Worm (Caenorhabditis elegans) whole organism, L4 larva: ENCODE measurements around the gene C04A2.15.

ENCODE experiments used
- D1046.2 ChIP-seq: fragments of 200-800 bp; sonication (Bioruptor generic); IDR thresholded peaks from 2 replicates; pipeline ENCODE4 v1.3.6; 2022; ENCODE audit warnings: missing genetic modification characterization, missing compliant biosample characterization
- F26F4.8 ChIP-seq: fragments of 200-800 bp; sonication (Bioruptor generic); conservative IDR thresholded peaks from 2 replicates; pipeline ENCODE4 v1.3.6; 2022; ENCODE audit warnings: missing genetic modification characterization, missing compliant biosample characterization
- F37D6.2 ChIP-seq: sonication (generic microtip); optimal IDR thresholded peaks from 2 replicates; lab custom pipeline; 2016; ENCODE audit warnings: mild to moderate bottlenecking, missing genetic modification characterization, missing compliant biosample characterization
- F49E8.2 ChIP-seq: sonication (generic microtip); optimal IDR thresholded peaks from 2 replicates; lab custom pipeline; 2016; ENCODE audit warnings: missing compliant biosample characterization, mild to moderate bottlenecking, missing genetic modification characterization, borderline replicate concordance
- T20F7.1 ChIP-seq: fragments of 200-800 bp; sonication (Bioruptor generic); optimal IDR thresholded peaks from 2 replicates; lab custom pipeline; 2018; ENCODE audit warnings: mild to moderate bottlenecking, missing genetic modification characterization, missing compliant biosample characterization
- T26A8.4 ChIP-seq: fragments of 200-800 bp; sonication (Bioruptor generic); IDR thresholded peaks from 2 replicates; pipeline ENCODE4 v1.3.6; 2022; ENCODE audit warnings: missing genetic modification characterization, missing compliant biosample characterization
- Y5F2A.4 ChIP-seq: fragments of 200-800 bp; sonication (Bioruptor generic); optimal IDR thresholded peaks from 2 replicates; lab custom pipeline; 2018; ENCODE audit warnings: mild to moderate bottlenecking, missing genetic modification characterization, missing compliant biosample characterization
- Y75B8A.6 ChIP-seq: fragments of 200-800 bp; sonication (Bioruptor generic); IDR thresholded peaks from 2 replicates; pipeline ENCODE4 v1.3.6; 2022; ENCODE audit warnings: missing genetic modification reagents, missing genetic modification characterization, missing compliant biosample characterization
- ZK337.2 ChIP-seq: fragments of 200-800 bp; sonication (Bioruptor generic); IDR thresholded peaks from 2 replicates; pipeline ENCODE4 v1.3.6; 2022; ENCODE audit warnings: missing genetic modification reagents, missing genetic modification characterization, missing compliant biosample characterization
- ZK546.5 ChIP-seq, 2 experiments: sonication (generic microtip); optimal IDR thresholded peaks; 2 replicates each; lab custom pipeline; 2017; ENCODE audit warnings: missing biosample characterization in 2 of 2, missing genetic modification characterization in 2 of 2
- aha-1 ChIP-seq: fragments of 150-350 bp; peaks from one replicate; lab custom pipeline; 2014; ENCODE audit warnings: missing biosample characterization, missing genetic modification characterization
- ceh-44 ChIP-seq: fragments of 200-800 bp; sonication (Bioruptor generic); IDR thresholded peaks from 2 replicates; pipeline ENCODE4 v1.3.6; 2022; ENCODE audit warnings: missing genetic modification reagents, missing genetic modification characterization, missing compliant biosample characterization
- ceh-82 ChIP-seq: sonication (generic microtip); optimal IDR thresholded peaks from 2 replicates; lab custom pipeline; 2017; ENCODE audit warnings: missing biosample characterization, missing genetic modification characterization
- ctbp-1 ChIP-seq: fragments of 200-800 bp; sonication (Bioruptor generic); IDR thresholded peaks from 2 replicates; pipeline ENCODE4 v1.3.6; 2022; ENCODE audit warnings: missing genetic modification reagents, missing genetic modification characterization, missing compliant biosample characterization
- daf-16 ChIP-seq, 3 experiments: sonication (generic microtip); optimal IDR thresholded peaks; 2 replicates each; lab custom pipeline; 2016 to 2017; ENCODE audit warnings: missing genetic modification characterization in 3 of 3, missing genetic modification reagents in 3 of 3, mild to moderate bottlenecking in 2 of 3, missing compliant biosample characterization in 2 of 3, missing biosample characterization in 1 of 3, moderate library complexity in 1 of 3
- dmd-8 ChIP-seq: fragments of 200-800 bp; sonication (Bioruptor generic); IDR thresholded peaks from 2 replicates; pipeline ENCODE4 v1.3.6; 2022; ENCODE audit warnings: missing genetic modification characterization, missing compliant biosample characterization
- duxl-1 ChIP-seq: sonication (generic microtip); optimal IDR thresholded peaks from 2 replicates; lab custom pipeline; 2016; ENCODE audit warnings: mild to moderate bottlenecking, missing genetic modification characterization, moderate library complexity, missing compliant biosample characterization; ENCODE audit not compliant: poor library complexity
- dve-1 ChIP-seq: sonication (generic microtip); optimal IDR thresholded peaks from 2 replicates; lab custom pipeline; 2017; ENCODE audit warnings: antibody characterized with exemption, mild to moderate bottlenecking, missing genetic modification characterization, missing compliant biosample characterization; ENCODE audit not compliant: insufficient read depth
- egl-27 ChIP-seq: sonication (generic microtip); optimal IDR thresholded peaks from 3 replicates; lab custom pipeline; 2017; ENCODE audit warnings: missing biosample characterization, missing genetic modification reagents, missing genetic modification characterization
- fos-1 ChIP-seq: fragments of 150-350 bp; optimal IDR thresholded peaks from 2 replicates; lab custom pipeline; 2014; ENCODE audit warnings: missing biosample characterization, missing genetic modification characterization
- gei-8 ChIP-seq: fragments of 200-800 bp; sonication (Bioruptor generic); optimal IDR thresholded peaks from 2 replicates; lab custom pipeline; 2018; ENCODE audit warnings: mild to moderate bottlenecking, missing genetic modification characterization, missing compliant biosample characterization
- hif-1 ChIP-seq, 2 experiments: sonication (generic microtip); optimal IDR thresholded peaks; 2 replicates each; lab custom pipeline; 2016 to 2017; ENCODE audit warnings: missing compliant biosample characterization in 2 of 2, missing genetic modification characterization in 2 of 2, missing genetic modification reagents in 2 of 2, missing genotype in 2 of 2, mild to moderate bottlenecking in 1 of 2
- hlh-11 ChIP-seq: fragments of 200-800 bp; sonication (Bioruptor generic); optimal IDR thresholded peaks from 2 replicates; lab custom pipeline; 2018; ENCODE audit warnings: mild to moderate bottlenecking, missing genetic modification characterization, missing compliant biosample characterization
- hmg-1.1 ChIP-seq: fragments of 200-800 bp; sonication (Bioruptor generic); IDR thresholded peaks from 2 replicates; pipeline ENCODE4 v1.3.6; 2022; ENCODE audit warnings: missing genetic modification reagents, missing genetic modification characterization, missing compliant biosample characterization
- lim-7 ChIP-seq: fragments of 200-800 bp; sonication (Bioruptor generic); IDR thresholded peaks from 2 replicates; pipeline ENCODE4 v1.3.6; 2022; ENCODE audit warnings: missing genetic modification characterization, missing compliant biosample characterization
- lin-1 ChIP-seq: fragments of 200-800 bp; sonication (Bioruptor generic); IDR thresholded peaks from 2 replicates; pipeline ENCODE4 v1.3.6; 2022; ENCODE audit warnings: missing genetic modification reagents, missing genetic modification characterization, missing compliant biosample characterization
- lin-29 ChIP-seq: fragments of 200-800 bp; sonication (Bioruptor generic); IDR thresholded peaks from 2 replicates; pipeline ENCODE4 v1.3.6; 2022; ENCODE audit warnings: missing genetic modification reagents, missing genetic modification characterization, missing compliant biosample characterization
- lin-38 ChIP-seq: fragments of 200-800 bp; sonication (Bioruptor generic); IDR thresholded peaks from 2 replicates; pipeline ENCODE4 v1.3.6; 2022; ENCODE audit warnings: missing genetic modification reagents, missing genetic modification characterization, missing compliant biosample characterization
- lin-39 ChIP-seq: fragments of 150-350 bp; optimal IDR thresholded peaks from 2 replicates; lab custom pipeline; 2014; ENCODE audit warnings: missing biosample characterization, missing genetic modification reagents, missing genetic modification characterization
- lir-3 ChIP-seq: sonication (generic microtip); optimal IDR thresholded peaks from 2 replicates; lab custom pipeline; 2016; ENCODE audit warnings: mild to moderate bottlenecking, missing genetic modification characterization, missing compliant biosample characterization
- madf-5 ChIP-seq, 2 experiments: fragments of 200-800 bp; sonication (Bioruptor generic); IDR thresholded peaks; 2 replicates each; pipeline ENCODE4 v1.3.6; 2022; ENCODE audit warnings: missing compliant biosample characterization in 2 of 2, missing genetic modification characterization in 2 of 2
- mdl-1 ChIP-seq, 2 experiments: fragments of 150-350 bp in 1 of 2; sonication (generic microtip) in 1 of 2; optimal IDR thresholded peaks; 2 replicates each; lab custom pipeline; 2014 to 2017; ENCODE audit warnings: missing biosample characterization in 2 of 2, missing genetic modification characterization in 2 of 2
- mep-1 ChIP-seq: fragments of 150-350 bp; sonication (generic microtip); optimal IDR thresholded peaks from 3 replicates; lab custom pipeline; 2014; ENCODE audit warnings: missing biosample characterization, missing genetic modification characterization
- mxl-3 ChIP-seq: fragments of 200-800 bp; sonication (Bioruptor generic); optimal IDR thresholded peaks from 2 replicates; lab custom pipeline; 2018; ENCODE audit warnings: mild to moderate bottlenecking, missing genetic modification characterization, missing compliant biosample characterization
- nhr-10 ChIP-seq: fragments of 150-350 bp; optimal IDR thresholded peaks from 2 replicates; lab custom pipeline; 2014; ENCODE audit warnings: missing biosample characterization, missing genetic modification characterization
- nhr-102 ChIP-seq: sonication (generic microtip); optimal IDR thresholded peaks from 2 replicates; lab custom pipeline; 2016; ENCODE audit warnings: mild to moderate bottlenecking, missing genetic modification characterization, moderate library complexity, missing compliant biosample characterization
- nhr-237 ChIP-seq: sonication (generic microtip); optimal IDR thresholded peaks from 2 replicates; lab custom pipeline; 2017; ENCODE audit warnings: missing biosample characterization, missing genetic modification characterization
- nhr-25 ChIP-seq: sonication (generic microtip); optimal IDR thresholded peaks from 2 replicates; lab custom pipeline; 2017; ENCODE audit warnings: missing genetic modification characterization, mild to moderate bottlenecking, missing compliant biosample characterization, antibody characterized with exemption, moderate library complexity, borderline replicate concordance; ENCODE audit not compliant: insufficient read depth
- nhr-76 ChIP-seq: fragments of 150-350 bp; optimal IDR thresholded peaks from 2 replicates; lab custom pipeline; 2014; ENCODE audit warnings: missing biosample characterization, missing genetic modification characterization
- nhr-77 ChIP-seq: fragments of 150-350 bp; optimal IDR thresholded peaks from 2 replicates; lab custom pipeline; 2014; ENCODE audit warnings: missing biosample characterization, missing genetic modification characterization
- php-3 ChIP-seq: fragments of 200-800 bp; sonication (Bioruptor generic); IDR thresholded peaks from 2 replicates; pipeline ENCODE4 v1.3.6; 2022; ENCODE audit warnings: missing genetic modification reagents, missing genetic modification characterization, missing compliant biosample characterization
- saeg-2 ChIP-seq: fragments of 200-800 bp; sonication (Bioruptor generic); IDR thresholded peaks from 2 replicates; pipeline ENCODE4 v1.3.6; 2022; ENCODE audit warnings: missing genetic modification reagents, missing genetic modification characterization, missing compliant biosample characterization
- sdz-12 ChIP-seq: fragments of 200-800 bp; sonication (Bioruptor generic); optimal IDR thresholded peaks from 2 replicates; lab custom pipeline; 2018; ENCODE audit warnings: mild to moderate bottlenecking, missing genetic modification characterization, missing compliant biosample characterization
- skn-1 ChIP-seq: fragments of 150-350 bp; optimal IDR thresholded peaks from 2 replicates; lab custom pipeline; 2014; ENCODE audit warnings: missing biosample characterization, missing genetic modification characterization
- spr-3 ChIP-seq: fragments of 200-800 bp; sonication (Bioruptor generic); optimal IDR thresholded peaks from 2 replicates; lab custom pipeline; 2018; ENCODE audit warnings: mild to moderate bottlenecking, missing genetic modification characterization, missing compliant biosample characterization
- unc-39 ChIP-seq: sonication (generic microtip); optimal IDR thresholded peaks from 2 replicates; lab custom pipeline; 2017; ENCODE audit warnings: missing biosample characterization, missing genetic modification characterization
- vab-7 ChIP-seq: fragments of 200-800 bp; sonication (Bioruptor generic); IDR thresholded peaks from 2 replicates; pipeline ENCODE4 v1.3.6; 2022; ENCODE audit warnings: missing genetic modification reagents, missing genetic modification characterization, missing compliant biosample characterization
- zip-11 ChIP-seq: fragments of 200-800 bp; sonication (Bioruptor generic); IDR thresholded peaks from 2 replicates; pipeline ENCODE4 v1.3.6; 2022; ENCODE audit warnings: missing genetic modification characterization, missing compliant biosample characterization
- ztf-7 ChIP-seq: fragments of 150-350 bp; optimal IDR thresholded peaks from 2 replicates; lab custom pipeline; 2014; ENCODE audit warnings: missing biosample characterization, missing genetic modification characterization

Gene C04A2.15

ce11 chrII:6882335-6882734 lies 30.3 kb downstream of the C04A2.15 start:
- TF ChIP-seq aha-1 (tag; lab: Kevin White, UChicago): peak; percentile 63
- no peak for TF ChIP-seq F49E8.2 (tag; lab: Kevin White, UChicago)
- no peak for TF ChIP-seq ctbp-1 (GFP tag; lab: Robert Waterston, UW)
- no peak for TF ChIP-seq nhr-10 (tag; lab: Kevin White, UChicago)
- no peak for TF ChIP-seq Y5F2A.4 (GFP tag; lab: Kevin White, UChicago)
- TF ChIP-seq F26F4.8 (GFP tag; lab: Robert Waterston, UW): no peak

DNA sequence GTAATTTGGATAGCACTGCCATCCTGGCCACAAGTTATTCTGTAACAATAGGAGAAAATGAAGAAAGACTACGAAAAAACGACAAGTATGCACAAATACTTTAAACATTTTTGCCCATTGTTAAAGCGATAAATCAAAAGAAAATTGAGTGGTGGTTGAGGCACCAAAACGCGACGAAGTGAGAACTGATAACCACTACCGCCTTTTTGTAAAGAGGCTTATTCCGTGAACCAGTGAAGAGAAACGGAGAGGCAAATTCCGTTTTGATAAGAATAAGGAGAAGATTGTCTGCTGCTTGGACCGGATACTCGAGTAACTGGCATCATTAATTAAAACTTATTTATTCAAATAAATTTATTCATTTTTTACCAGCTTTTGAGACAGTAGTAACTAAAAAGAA lies 31.7 kb downstream of the C04A2.15 start, which contains the start of gene pmp-1:
pmp-1 (minus strand) TSS at position 39 of the 400 bp plus-strand sequence.
- no peak for TF ChIP-seq ztf-7 (tag; lab: Kevin White, UChicago)
- TF ChIP-seq mxl-3 (GFP tag; lab: Kevin White, UChicago): no peak
- TF ChIP-seq mdl-1 (tag; optimal IDR thresholded peaks at IDR 0.05; lab: Kevin White, UChicago): no peak
- TF ChIP-seq ceh-44 (GFP tag; lab: Robert Waterston, UW): no peak
- no peak for TF ChIP-seq vab-7 (GFP tag; lab: Robert Waterston, UW)
- TF ChIP-seq lin-1: peak; percentile 61; the same call in 1 of the 2 replicates
- no peak for TF ChIP-seq ZK546.5 (tag; optimal IDR thresholded peaks at IDR 0.05; lab: Kevin White, UChicago)
- no peak for TF ChIP-seq lir-3 (tag; lab: Kevin White, UChicago)
- TF ChIP-seq nhr-76 (tag; lab: Kevin White, UChicago): no peak
- TF ChIP-seq Y75B8A.6 (GFP tag; lab: Robert Waterston, UW): no peak
- no peak; the same call in 1 of the 2 replicates for TF ChIP-seq php-3 (GFP tag; lab: Robert Waterston, UW)
- TF ChIP-seq nhr-77 (tag; lab: Kevin White, UChicago): peak; percentile 9
- no peak for TF ChIP-seq unc-39
- no peak for TF ChIP-seq D1046.2 (GFP tag; lab: Robert Waterston, UW)
- no peak for TF ChIP-seq saeg-2 (GFP tag; lab: Robert Waterston, UW)
- no peak for TF ChIP-seq madf-5 (GFP tag; IDR thresholded peaks at IDR 0.05; lab: Robert Waterston, UW)
- no peak for TF ChIP-seq T20F7.1 (GFP tag; lab: Kevin White, UChicago)
- TF ChIP-seq fos-1 (tag; lab: Kevin White, UChicago): no peak
- peak; percentile 39 for TF ChIP-seq hlh-11 (tag; lab: Kevin White, UChicago)
- TF ChIP-seq daf-16 (GFP tag; optimal IDR thresholded peaks at IDR 0.05; lab: Kevin White, UChicago): no peak
- peak; percentile 43 for TF ChIP-seq daf-16 (tag; optimal IDR thresholded peaks at IDR 0.05; lab: Kevin White, UChicago)
- TF ChIP-seq nhr-237 (tag; lab: Kevin White, UChicago): no peak
- TF ChIP-seq dve-1: peak; percentile 48
- TF ChIP-seq spr-3 (GFP tag; lab: Kevin White, UChicago): no peak
- no peak for TF ChIP-seq ZK337.2 (GFP tag; lab: Robert Waterston, UW)
- no peak for TF ChIP-seq sdz-12 (GFP tag; lab: Kevin White, UChicago)
- no peak for TF ChIP-seq gei-8
- TF ChIP-seq lim-7 (GFP tag; lab: Robert Waterston, UW): no peak
- no peak for TF ChIP-seq F26F4.8 (GFP tag; lab: Robert Waterston, UW)
- TF ChIP-seq lin-29 (GFP tag; lab: Robert Waterston, UW): no peak
- no peak for TF ChIP-seq nhr-25 (tag; lab: Kevin White, UChicago)
- TF ChIP-seq duxl-1 (tag; lab: Kevin White, UChicago): no peak
- TF ChIP-seq nhr-102: no peak
- no peak for TF ChIP-seq skn-1 (tag; lab: Kevin White, UChicago)
- TF ChIP-seq ceh-82 (tag; lab: Kevin White, UChicago): no peak
- no peak for TF ChIP-seq hif-1 (tag; optimal IDR thresholded peaks at IDR 0.05; lab: Kevin White, UChicago)
- no peak for TF ChIP-seq egl-27 (tag; lab: Kevin White, UChicago)
- TF ChIP-seq F49E8.2 (tag; lab: Kevin White, UChicago): no peak
- no peak for TF ChIP-seq dmd-8 (GFP tag; lab: Robert Waterston, UW)
- TF ChIP-seq mep-1: no peak
- no peak for TF ChIP-seq aha-1 (tag; lab: Kevin White, UChicago)
- TF ChIP-seq T26A8.4: no peak
- no peak for TF ChIP-seq lin-39 (tag; lab: Kevin White, UChicago)
- no peak for TF ChIP-seq F37D6.2 (tag; lab: Kevin White, UChicago)
- no peak for TF ChIP-seq hmg-1.1
- TF ChIP-seq lin-38 (GFP tag; lab: Robert Waterston, UW): no peak
- no peak for TF ChIP-seq zip-11 (GFP tag; lab: Robert Waterston, UW)
